Worm (Caenorhabditis elegans) whole organism, L4 larva: ENCODE measurements around the gene F38A5.2.

Experiments
- egl-27 ChIP-seq: sonication (generic microtip); optimal IDR thresholded peaks from 3 replicates; lab custom pipeline; 2017; ENCODE audit warnings: missing biosample characterization, missing genetic modification reagents, missing genetic modification characterization
- lin-15B ChIP-seq: fragments of 150-350 bp; sonication (generic microtip); optimal IDR thresholded peaks from 3 replicates; lab custom pipeline; 2014; ENCODE audit warnings: missing biosample characterization, missing genetic modification characterization
- nhr-11 ChIP-seq: fragments of 150-350 bp; optimal IDR thresholded peaks from 2 replicates; lab custom pipeline; 2014; ENCODE audit warnings: missing biosample characterization, missing genetic modification characterization
- nhr-28 ChIP-seq: fragments of 150-350 bp; optimal IDR thresholded peaks from 2 replicates; lab custom pipeline; 2014; ENCODE audit warnings: missing biosample characterization, missing genetic modification characterization

- TF ChIP-seq nhr-28 (tag; lab: Kevin White, UChicago): no peak
- no peak for TF ChIP-seq nhr-11 (tag; lab: Kevin White, UChicago)
- TF ChIP-seq lin-15B (tag; lab: Kevin White, UChicago): no peak
- TF ChIP-seq egl-27: no peak
Measured at ce11 chrIV:6623390-6623789, 38.2 kb upstream of the F38A5.2 start, which contains the start of gene C01B10.44.
